Worm (Caenorhabditis elegans): ENCODE measurements around the gene affl-1.

DNA sequence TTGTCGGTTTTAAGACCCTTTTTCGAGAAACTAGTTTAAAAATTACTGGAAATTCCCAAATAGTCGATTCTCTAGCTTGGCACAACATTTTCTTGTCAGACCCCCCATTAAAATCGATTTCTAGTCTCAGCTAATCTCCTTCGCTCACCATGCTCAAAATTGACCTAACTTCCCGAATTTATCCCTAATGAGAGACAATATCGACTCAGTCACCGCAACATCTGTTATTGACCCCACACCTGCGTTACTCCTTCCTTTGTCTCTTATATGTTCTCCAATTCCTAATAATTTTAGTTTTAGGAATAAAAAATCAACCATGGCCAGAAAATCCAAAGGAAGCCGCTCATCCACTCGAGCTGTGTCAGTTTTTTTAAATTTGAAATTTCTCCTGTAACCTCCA, 11.0 kb upstream of the affl-1 start, which contains the start of gene cec-8:
- TF ChIP-seq snpc-4 (GFP tag; optimal IDR thresholded peaks at IDR 0.05) (no peak), snpc-4 (tag; optimal IDR thresholded peaks at IDR 0.05) (no peak), pha-4 (tag; optimal IDR thresholded peaks at IDR 0.05) (no peak), gei-17 (GFP tag; optimal IDR thresholded peaks at IDR 0.05) (no peak), fkh-3 (tag; optimal IDR thresholded peaks at IDR 0.05) (no peak), F57C9.4 (tag; optimal IDR thresholded peaks at IDR 0.05) (no peak), ama-1 (optimal IDR thresholded peaks at IDR 0.05) (no peak), ama-1 (GFP tag; optimal IDR thresholded peaks at IDR 0.05) (no peak), rcor-1 (GFP tag; IDR thresholded peaks at IDR 0.05) (no peak)

All from whole organism, young adult.